Worm (Caenorhabditis elegans) whole organism, L4/young adult: ENCODE measurements around the gene srh-118.

Experiments used
- W03F9.2 ChIP-seq: fragments of 150-350 bp; optimal IDR thresholded peaks from 2 replicates; lab custom pipeline; 2014; ENCODE audit warnings: missing biosample characterization, missing genetic modification characterization
- dao-5 ChIP-seq: sonication (generic microtip); optimal IDR thresholded peaks from 2 replicates; lab custom pipeline; 2016; ENCODE audit warnings: missing genotype, missing genetic modification characterization, moderate library complexity, missing compliant biosample characterization
- him-1 ChIP-seq: sonication (generic microtip); optimal IDR thresholded peaks from 2 replicates; lab custom pipeline; 2016; ENCODE audit warnings: missing genotype, missing genetic modification reagents, missing genetic modification characterization, missing compliant biosample characterization

srh-118 gene

ce11 chrV:17496071-17496470 is at the start of gene srh-118:
Gene srh-118 (minus strand): TSS chrV:17496171.
- TF ChIP-seq him-1 (tag; lab: Kevin White, UChicago) (no peak), dao-5 (tag; lab: Kevin White, UChicago) (no peak), W03F9.2 (no peak)

- TF ChIP-seq him-1 (tag; lab: Kevin White, UChicago) (no peak), dao-5 (tag; lab: Kevin White, UChicago) (no peak), W03F9.2 (no peak)
Measured at ce11 chrV:17542304-17542703, 46.3 kb upstream of the srh-118 start.

ce11 chrV:17540295-17540694 is 44.3 kb upstream of the srh-118 start, which contains the start of gene srz-25:
Gene srz-25 (plus strand): TSS chrV:17540595.
- TF ChIP-seq dao-5 (tag; lab: Kevin White, UChicago), result no peak
- no peak for TF ChIP-seq him-1 (tag; lab: Kevin White, UChicago)
- no peak for TF ChIP-seq W03F9.2

- no peak for TF ChIP-seq him-1 (tag; lab: Kevin White, UChicago)
Measured at ce11 chrV:17539289-17539688, 43.3 kb upstream of the srh-118 start.

- TF ChIP-seq him-1 (tag; lab: Kevin White, UChicago), result no peak
- TF ChIP-seq dao-5 (tag; lab: Kevin White, UChicago), result no peak
- TF ChIP-seq W03F9.2, result no peak
Measured at ce11 chrV:17538279-17538896, 42.4 kb upstream of the srh-118 start, which contains the start of gene C18D4.6. Gene C18D4.6 (minus strand): TSS chrV:17538375.

- TF ChIP-seq dao-5 (tag; lab: Kevin White, UChicago), result no peak
- no peak for TF ChIP-seq W03F9.2
- TF ChIP-seq him-1 (tag; lab: Kevin White, UChicago), result no peak
Measured at ce11 chrV:17533200-17533599, 37.2 kb upstream of the srh-118 start.

ce11 chrV:17532686-17533085 is 36.7 kb upstream of the srh-118 start, which contains the start of gene C18D4.3:
Gene C18D4.3 (minus strand): TSS chrV:17532786.
- TF ChIP-seq W03F9.2, result no peak
- TF ChIP-seq him-1 (tag; lab: Kevin White, UChicago), result no peak
- no peak for TF ChIP-seq dao-5 (tag; lab: Kevin White, UChicago)

- TF ChIP-seq him-1 (tag; lab: Kevin White, UChicago) (no peak), dao-5 (tag; lab: Kevin White, UChicago) (no peak), W03F9.2 (no peak)
Measured at ce11 chrV:17531410-17531809, 35.4 kb upstream of the srh-118 start, which contains the start of gene C18D4.4. Gene C18D4.4 (minus strand): TSS chrV:17531510.

ce11 chrV:17530486-17530885 is 34.5 kb upstream of the srh-118 start, which contains the start of gene C18D4.12:
Gene C18D4.12 (minus strand): TSS chrV:17530586.
- TF ChIP-seq him-1 (tag; lab: Kevin White, UChicago), result no peak
- no peak for TF ChIP-seq W03F9.2
- no peak for TF ChIP-seq dao-5 (tag; lab: Kevin White, UChicago)

- no peak for TF ChIP-seq him-1 (tag; lab: Kevin White, UChicago)
- no peak for TF ChIP-seq W03F9.2
- no peak for TF ChIP-seq dao-5 (tag; lab: Kevin White, UChicago)
Measured at ce11 chrV:17527729-17528128, 31.8 kb upstream of the srh-118 start, which contains the start of gene srz-90. Gene srz-90 (plus strand): TSS chrV:17528029.

- TF ChIP-seq W03F9.2 (no peak), him-1 (tag; lab: Kevin White, UChicago) (no peak), dao-5 (tag; lab: Kevin White, UChicago) (no peak)
Measured at ce11 chrV:17520735-17521134, 24.8 kb upstream of the srh-118 start, which contains the start of gene fbxa-136. Gene fbxa-136 (plus strand): TSS chrV:17521035.

ce11 chrV:17513831-17514230 is 17.9 kb upstream of the srh-118 start:
- TF ChIP-seq him-1 (tag; lab: Kevin White, UChicago) (no peak), W03F9.2 (no peak), dao-5 (tag; lab: Kevin White, UChicago) (no peak)

ce11 chrV:17512763-17513162 is 16.8 kb upstream of the srh-118 start:
- TF ChIP-seq dao-5 (tag; lab: Kevin White, UChicago), result no peak
- no peak for TF ChIP-seq W03F9.2
- TF ChIP-seq him-1 (tag; lab: Kevin White, UChicago), result no peak

- no peak for TF ChIP-seq him-1 (tag; lab: Kevin White, UChicago)
- TF ChIP-seq dao-5 (tag; lab: Kevin White, UChicago), result no peak
- TF ChIP-seq W03F9.2, result no peak
Measured at ce11 chrV:17508493-17508892, 12.5 kb upstream of the srh-118 start, which contains the start of gene srw-32. Gene srw-32 (plus strand): TSS chrV:17508793.

ce11 chrV:17506289-17506688 is 10.3 kb upstream of the srh-118 start, which contains the start of gene srw-31:
Gene srw-31 (plus strand): TSS chrV:17506589.
- no peak for TF ChIP-seq W03F9.2
- no peak for TF ChIP-seq dao-5 (tag; lab: Kevin White, UChicago)
- TF ChIP-seq him-1 (tag; lab: Kevin White, UChicago), result no peak
